Worm (Caenorhabditis elegans) whole organism, L2 larva: Measurements from ENCODE around the gene lurp-2.
A peak's percentile ranks its signal among the peaks of the same experiment; 100 is the strongest.

ENCODE experiments used
- R02D3.7 ChIP-seq: fragments of 150-350 bp; optimal IDR thresholded peaks from 2 replicates; lab custom pipeline; 2014; ENCODE audit warnings: missing biosample characterization, missing genetic modification characterization
- Y55F3AM.14 ChIP-seq: fragments of 200-800 bp; sonication (Bioruptor generic); optimal IDR thresholded peaks from 2 replicates; lab custom pipeline; 2018; ENCODE audit warnings: mild to moderate bottlenecking, missing genetic modification characterization, missing compliant biosample characterization
- ZK546.5 ChIP-seq: sonication (generic microtip); optimal IDR thresholded peaks from 2 replicates; lab custom pipeline; 2017; ENCODE audit warnings: missing biosample characterization, missing genetic modification characterization
- alr-1 ChIP-seq: fragments of 150-350 bp; optimal IDR thresholded peaks from 2 replicates; lab custom pipeline; 2014; ENCODE audit warnings: missing biosample characterization, missing genetic modification characterization
- ama-1 ChIP-seq: fragments of 150-350 bp; optimal IDR thresholded peaks from 2 replicates; lab custom pipeline; 2018; ENCODE audit warnings: inconsistent platforms
- blmp-1 ChIP-seq: sonication (generic microtip); optimal IDR thresholded peaks from 2 replicates; lab custom pipeline; 2017; ENCODE audit warnings: missing genetic modification characterization, mild to moderate bottlenecking, missing compliant biosample characterization, antibody characterized with exemption, moderate library complexity; ENCODE audit not compliant: insufficient read depth
- ceh-16 ChIP-seq: fragments of 150-350 bp; optimal IDR thresholded peaks from 2 replicates; lab custom pipeline; 2014; ENCODE audit warnings: missing biosample characterization, missing genetic modification characterization
- crh-2 ChIP-seq: sonication (generic microtip); optimal IDR thresholded peaks from 2 replicates; lab custom pipeline; 2017; ENCODE audit warnings: missing biosample characterization, missing genetic modification characterization
- dmd-4 ChIP-seq: sonication (generic microtip); optimal IDR thresholded peaks from 2 replicates; lab custom pipeline; 2017; ENCODE audit warnings: missing biosample characterization, missing genetic modification characterization
- elt-3 ChIP-seq: sonication (generic microtip); optimal IDR thresholded peaks from 2 replicates; lab custom pipeline; 2017; ENCODE audit warnings: missing biosample characterization, missing genetic modification characterization
- fos-1 ChIP-seq: fragments of 150-350 bp; optimal IDR thresholded peaks from 2 replicates; lab custom pipeline; 2014; ENCODE audit warnings: missing biosample characterization, missing genetic modification characterization
- lin-11 ChIP-seq: fragments of 150-350 bp; sonication (generic microtip); optimal IDR thresholded peaks from 2 replicates; lab custom pipeline; 2014; ENCODE audit warnings: missing biosample characterization, missing genetic modification characterization, inconsistent platforms, mixed read lengths
- lin-13 ChIP-seq: fragments of 150-350 bp; optimal IDR thresholded peaks from 2 replicates; lab custom pipeline; 2014; ENCODE audit warnings: missing biosample characterization, missing genetic modification reagents, missing genetic modification characterization
- lin-39 ChIP-seq: fragments of 150-350 bp; optimal IDR thresholded peaks from 2 replicates; lab custom pipeline; 2014; ENCODE audit warnings: missing biosample characterization, missing genetic modification reagents, missing genetic modification characterization
- lsy-2 ChIP-seq, 2 experiments: fragments of 150-350 bp in 1 of 2; sonication (generic microtip) in 1 of 2; optimal IDR thresholded peaks; 2 replicates each; lab custom pipeline; 2014 to 2017; ENCODE audit warnings: missing biosample characterization in 2 of 2, missing genetic modification characterization in 2 of 2
- mab-5 ChIP-seq: fragments of 150-350 bp; optimal IDR thresholded peaks from 2 replicates; lab custom pipeline; 2014; ENCODE audit warnings: missing biosample characterization, missing genetic modification characterization
- mbf-1 ChIP-seq: sonication (generic microtip); optimal IDR thresholded peaks from 2 replicates; lab custom pipeline; 2017; ENCODE audit warnings: missing biosample characterization, missing genetic modification characterization
- mdl-1 ChIP-seq, 2 experiments: fragments of 150-350 bp in 1 of 2; sonication (generic microtip) in 1 of 2; optimal IDR thresholded peaks; 2 replicates each; lab custom pipeline; 2017; ENCODE audit warnings: missing biosample characterization in 2 of 2, missing genetic modification characterization in 2 of 2
- nhr-10 ChIP-seq: sonication (generic microtip); optimal IDR thresholded peaks from 2 replicates; lab custom pipeline; 2017; ENCODE audit warnings: missing biosample characterization, missing genetic modification characterization
- nhr-12 ChIP-seq: fragments of 150-350 bp; optimal IDR thresholded peaks from 2 replicates; lab custom pipeline; 2014; ENCODE audit warnings: missing biosample characterization, missing genetic modification characterization
- nhr-129 ChIP-seq: fragments of 150-350 bp; optimal IDR thresholded peaks from 2 replicates; lab custom pipeline; 2014; ENCODE audit warnings: missing biosample characterization, missing genetic modification characterization
- nhr-21 ChIP-seq: fragments of 150-350 bp; optimal IDR thresholded peaks from 2 replicates; lab custom pipeline; 2014; ENCODE audit warnings: missing biosample characterization, missing genetic modification characterization
- nhr-23 ChIP-seq: fragments of 150-350 bp; optimal IDR thresholded peaks from 2 replicates; lab custom pipeline; 2014; ENCODE audit warnings: missing biosample characterization, missing genetic modification reagents, missing genetic modification characterization
- nhr-237 ChIP-seq: fragments of 150-350 bp; optimal IDR thresholded peaks from 2 replicates; lab custom pipeline; 2014; ENCODE audit warnings: missing biosample characterization, missing genetic modification characterization
- nhr-25 ChIP-seq: fragments of 150-350 bp; sonication (generic microtip); optimal IDR thresholded peaks from 3 replicates; lab custom pipeline; 2014; ENCODE audit warnings: missing biosample characterization, missing genetic modification characterization
- nhr-6 ChIP-seq: fragments of 150-350 bp; optimal IDR thresholded peaks from 2 replicates; lab custom pipeline; 2014; ENCODE audit warnings: missing biosample characterization, missing genetic modification characterization
- nhr-77 ChIP-seq: fragments of 150-350 bp; optimal IDR thresholded peaks from 2 replicates; lab custom pipeline; 2014; ENCODE audit warnings: missing biosample characterization, missing genetic modification characterization
- peb-1 ChIP-seq: fragments of 150-350 bp; optimal IDR thresholded peaks from 2 replicates; lab custom pipeline; 2014; ENCODE audit warnings: missing biosample characterization, missing genetic modification characterization
- skn-1 ChIP-seq: sonication (generic microtip); optimal IDR thresholded peaks from 2 replicates; lab custom pipeline; 2017; ENCODE audit warnings: missing biosample characterization, missing genetic modification characterization
- sma-3 ChIP-seq: sonication (generic microtip); optimal IDR thresholded peaks from 2 replicates; lab custom pipeline; 2016; ENCODE audit warnings: missing genetic modification reagents, missing genetic modification characterization, missing compliant biosample characterization
- unc-55 ChIP-seq: fragments of 150-350 bp; sonication (generic microtip); optimal IDR thresholded peaks from 3 replicates; lab custom pipeline; 2014; ENCODE audit warnings: missing biosample characterization, missing genetic modification reagents, missing genetic modification characterization
- unc-62 ChIP-seq: fragments of 150-350 bp; optimal IDR thresholded peaks from 2 replicates; lab custom pipeline; 2014; ENCODE audit warnings: missing biosample characterization, missing genetic modification reagents, missing genetic modification characterization
- zag-1 ChIP-seq: fragments of 150-350 bp; optimal IDR thresholded peaks from 2 replicates; lab custom pipeline; 2014; ENCODE audit warnings: missing biosample characterization, missing genetic modification characterization
- ztf-4 ChIP-seq: fragments of 150-350 bp; optimal IDR thresholded peaks from 2 replicates; lab custom pipeline; 2014; ENCODE audit warnings: missing biosample characterization, missing genetic modification characterization

The lurp-2 gene

DNA sequence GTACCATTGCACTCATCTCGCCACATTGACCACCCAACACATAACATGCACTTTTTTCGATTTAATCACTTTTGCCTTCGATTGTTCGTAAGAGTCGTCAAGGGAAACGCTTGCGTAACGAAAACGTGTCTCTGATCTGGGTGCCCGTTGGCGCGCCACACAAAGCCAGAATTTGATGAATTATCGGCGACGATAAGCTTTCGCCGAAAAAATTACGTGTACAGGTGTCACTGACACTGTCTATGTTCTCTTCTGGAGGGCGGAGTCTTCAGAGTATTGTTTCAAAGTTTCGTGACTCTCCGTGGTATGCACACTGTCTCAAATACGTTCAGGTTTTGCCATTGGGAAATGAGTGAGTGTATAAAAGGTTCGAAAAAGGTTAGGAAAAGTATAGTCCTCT is 42.7 kb upstream of the lurp-2 start, which contains the start of gene F53F1.4:
Gene F53F1.4 (plus strand): TSS at position 390 of the 400 bp plus-strand sequence.
- TF ChIP-seq blmp-1 (tag; lab: Kevin White, UChicago) (peak; percentile 30), unc-62 (no peak), alr-1 (tag; lab: Kevin White, UChicago) (no peak), nhr-25 (tag; lab: Kevin White, UChicago) (peak; percentile 60)

DNA sequence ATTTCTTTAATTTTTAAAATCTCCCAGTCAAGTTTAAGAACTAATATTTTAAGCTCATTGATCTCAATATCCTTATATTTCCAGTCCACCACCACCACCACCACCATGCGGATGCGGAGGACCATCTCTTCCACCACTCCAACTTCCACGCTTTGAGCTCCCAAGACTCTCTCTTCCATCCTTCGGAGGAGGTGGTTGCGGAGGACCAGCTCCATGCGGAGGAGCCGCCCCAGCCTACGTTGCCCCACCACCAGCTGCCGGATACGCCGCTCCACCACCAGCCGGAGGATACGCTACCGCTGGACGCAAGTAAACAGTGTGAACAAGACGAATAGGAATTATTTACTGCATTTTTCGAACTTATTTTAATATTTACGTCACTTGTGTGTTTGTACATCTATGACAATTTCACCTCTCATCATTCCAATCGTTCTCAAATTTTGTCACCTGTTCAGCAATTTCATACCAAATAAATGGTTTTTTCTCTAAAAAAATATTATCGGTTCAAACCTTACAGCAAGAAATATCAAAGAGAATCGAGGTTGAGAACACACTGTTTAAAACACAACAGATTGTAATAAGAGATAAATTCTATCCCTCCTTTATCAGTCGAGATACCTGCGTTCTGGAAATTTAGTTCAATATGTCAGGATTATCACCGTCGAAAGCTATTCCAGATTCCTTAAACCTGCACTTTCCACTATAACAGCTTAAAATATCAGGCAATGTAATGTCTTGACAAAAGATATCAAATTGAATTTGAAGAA is 42.0 kb upstream of the lurp-2 start:
- TF ChIP-seq unc-55 (GFP tag; lab: Kevin White, UChicago) (no peak), nhr-12 (tag; lab: Kevin White, UChicago) (no peak), ceh-16 (tag; lab: Kevin White, UChicago) (no peak), blmp-1 (tag; lab: Kevin White, UChicago) (peak; percentile 65), lsy-2 (tag; optimal IDR thresholded peaks at IDR 0.05; lab: Kevin White, UChicago) (no peak), nhr-6 (no peak), ztf-4 (no peak), dmd-4 (tag; lab: Kevin White, UChicago) (no peak), elt-3 (tag; lab: Kevin White, UChicago) (peak; percentile 68), zag-1 (tag; lab: Kevin White, UChicago) (no peak), sma-3 (no peak), ama-1 (peak; percentile 67), skn-1 (tag; lab: Kevin White, UChicago) (no peak), nhr-129 (tag; lab: Kevin White, UChicago) (no peak)

DNA sequence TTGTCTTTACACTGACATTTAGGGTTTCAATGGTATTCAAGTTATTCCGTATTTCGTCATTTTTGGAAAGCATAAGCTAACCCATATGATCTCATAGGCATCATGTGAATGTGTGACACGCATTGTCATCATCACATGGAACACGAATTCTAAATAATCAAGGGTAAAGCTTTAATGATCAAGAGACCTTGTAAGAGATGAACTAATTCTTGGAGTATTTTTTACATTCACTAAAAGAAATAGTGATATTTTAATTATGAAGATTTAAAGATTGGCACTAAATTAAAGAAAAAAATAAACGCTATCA is 41.5 kb upstream of the lurp-2 start:
- TF ChIP-seq nhr-23 (tag; lab: Kevin White, UChicago) (no peak), dmd-4 (tag; lab: Kevin White, UChicago) (no peak), fos-1 (tag; lab: Kevin White, UChicago) (no peak), nhr-25 (tag; lab: Kevin White, UChicago) (peak; percentile 78), nhr-77 (tag; lab: Kevin White, UChicago) (no peak), ztf-4 (no peak), nhr-21 (tag; lab: Kevin White, UChicago) (peak; percentile 1)
- TF ChIP-seq, all 48 proteins: peak for 2

DNA sequence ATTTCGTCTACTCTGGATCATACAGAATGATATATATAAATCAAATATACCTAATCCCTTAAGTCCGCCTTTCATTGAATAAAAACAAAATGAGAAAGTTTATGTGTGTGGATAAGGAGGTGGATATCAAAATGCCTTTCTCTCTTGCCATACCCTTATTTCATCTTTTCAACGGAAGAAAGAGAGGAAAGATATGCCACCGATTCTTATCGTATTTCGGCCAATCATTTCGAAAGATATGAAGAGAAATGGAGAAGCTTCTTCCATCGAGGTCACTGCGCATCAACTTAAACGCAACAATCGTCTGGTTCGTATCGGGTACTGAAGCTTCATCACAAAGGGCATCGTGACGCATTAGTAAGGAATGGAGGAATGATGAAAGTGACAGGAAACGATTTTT is 40.1 kb upstream of the lurp-2 start:
- TF ChIP-seq peb-1 (tag; lab: Kevin White, UChicago) (peak; percentile 38), blmp-1 (tag; lab: Kevin White, UChicago) (peak; percentile 3), nhr-21 (tag; lab: Kevin White, UChicago) (peak; percentile 47), lin-11 (tag; lab: Kevin White, UChicago) (no peak)

DNA sequence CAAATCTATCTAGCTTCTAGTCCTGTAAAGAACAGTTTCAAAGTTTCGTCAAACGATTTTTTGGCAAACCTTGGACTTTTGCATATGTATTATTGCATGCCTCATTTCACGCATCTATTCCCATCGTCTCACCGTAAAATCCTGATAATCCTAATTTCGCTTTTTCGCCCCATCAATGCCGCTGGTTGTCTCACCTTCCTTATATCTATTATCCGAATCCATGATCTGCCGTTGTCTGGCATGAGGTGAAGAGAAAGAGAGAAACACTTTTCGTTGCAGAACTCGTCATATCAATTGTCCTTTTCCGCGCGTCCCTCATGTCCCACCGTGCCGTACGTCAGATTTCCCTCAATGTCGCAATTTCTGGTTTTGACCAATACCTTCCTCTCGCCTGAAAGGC is 38.8 kb upstream of the lurp-2 start, which contains the start of gene cut-2:
Gene cut-2 (plus strand): TSS at position 365 of the 400 bp plus-strand sequence.
- TF ChIP-seq nhr-129 (tag; lab: Kevin White, UChicago) (no peak), Y55F3AM.14 (GFP tag; lab: Kevin White, UChicago) (no peak), mbf-1 (no peak), peb-1 (tag; lab: Kevin White, UChicago) (peak; percentile 24), nhr-10 (tag; lab: Kevin White, UChicago) (no peak), mab-5 (tag; lab: Kevin White, UChicago) (no peak), elt-3 (tag; lab: Kevin White, UChicago) (no peak)

DNA sequence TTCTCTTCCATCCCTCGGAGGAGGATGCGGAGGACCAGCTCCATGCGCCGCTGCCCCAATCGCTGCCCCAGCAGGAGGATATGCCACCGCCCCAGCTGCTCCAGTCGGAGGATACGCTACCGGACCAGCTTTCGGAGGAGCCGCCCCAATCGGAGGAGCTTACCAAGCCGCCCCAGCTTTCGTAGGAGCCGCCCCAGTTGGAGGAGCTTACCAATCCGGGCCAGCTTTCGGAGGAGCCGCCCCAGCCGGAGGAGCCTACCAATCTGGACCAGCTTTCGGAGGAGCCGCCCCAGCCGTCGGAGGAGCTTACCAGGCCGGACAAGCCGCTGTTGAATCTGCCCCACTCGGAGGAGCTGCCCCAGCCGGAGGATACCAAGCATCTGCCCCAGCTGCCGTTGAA is 38.0 kb upstream of the lurp-2 start:
- TF ChIP-seq ceh-16 (tag; lab: Kevin White, UChicago), result no peak
- TF ChIP-seq unc-62, result no peak
- TF ChIP-seq lin-39 (tag; lab: Kevin White, UChicago), result no peak
- no peak for TF ChIP-seq alr-1 (tag; lab: Kevin White, UChicago)
- TF ChIP-seq nhr-6, result no peak
- TF ChIP-seq sma-3, result no peak
- no peak for TF ChIP-seq fos-1 (tag; lab: Kevin White, UChicago)
- no peak for TF ChIP-seq mdl-1 (tag; optimal IDR thresholded peaks at IDR 0.05; lab: Kevin White, UChicago)
- no peak for TF ChIP-seq ama-1
- no peak for TF ChIP-seq crh-2 (tag; lab: Kevin White, UChicago)
- no peak for TF ChIP-seq nhr-129 (tag; lab: Kevin White, UChicago)
- no peak for TF ChIP-seq nhr-237 (tag; lab: Kevin White, UChicago)
- TF ChIP-seq R02D3.7 (tag; lab: Kevin White, UChicago), result no peak
- no peak for TF ChIP-seq skn-1 (tag; lab: Kevin White, UChicago)
- no peak for TF ChIP-seq Y55F3AM.14 (GFP tag; lab: Kevin White, UChicago)
- no peak for TF ChIP-seq lin-11 (tag; lab: Kevin White, UChicago)
- no peak for TF ChIP-seq ZK546.5 (tag; lab: Kevin White, UChicago)
- TF ChIP-seq lin-13 (GFP tag; lab: Kevin White, UChicago), result no peak
- no peak for TF ChIP-seq zag-1 (tag; lab: Kevin White, UChicago)
- no peak for TF ChIP-seq blmp-1 (tag; lab: Kevin White, UChicago)
